Worm (Caenorhabditis elegans) whole organism, L1 larva: ENCODE results near the gene npa-1.
"Not testable (repeated sequence)": the region's sequence is repeated elsewhere in the genome, so short reads cannot be mapped to it uniquely, and the experiment has no call there.

Source experiments
- aha-1 ChIP-seq: fragments of 150-350 bp; optimal IDR thresholded peaks from 2 replicates; lab custom pipeline; 2014; ENCODE audit warnings: missing biosample characterization, missing genetic modification characterization
- fos-1 ChIP-seq: fragments of 150-350 bp; optimal IDR thresholded peaks from 2 replicates; lab custom pipeline; 2014; ENCODE audit warnings: missing biosample characterization, missing genetic modification characterization
- hlh-17 ChIP-seq: fragments of 200-800 bp; sonication (Bioruptor generic); optimal IDR thresholded peaks from 2 replicates; lab custom pipeline; 2018; ENCODE audit warnings: missing genetic modification characterization, mild to moderate bottlenecking, missing compliant biosample characterization, moderate library complexity, borderline replicate concordance
- jun-1 ChIP-seq: fragments of 150-350 bp; optimal IDR thresholded peaks from 2 replicates; lab custom pipeline; 2014; ENCODE audit warnings: missing biosample characterization, missing genetic modification reagents, missing genetic modification characterization
- lin-15B ChIP-seq: fragments of 150-350 bp; sonication (generic microtip); optimal IDR thresholded peaks from 3 replicates; lab custom pipeline; 2014; ENCODE audit warnings: missing biosample characterization, missing genetic modification characterization
- lsy-2 ChIP-seq, 2 experiments: fragments of 150-350 bp; optimal IDR thresholded peaks; 2 replicates each; lab custom pipeline; 2014; ENCODE audit warnings: missing biosample characterization in 2 of 2, missing genetic modification characterization in 2 of 2
- mdl-1 ChIP-seq, 2 experiments: fragments of 150-350 bp; optimal IDR thresholded peaks; 2 replicates each; lab custom pipeline; 2014 to 2017; ENCODE audit warnings: missing biosample characterization in 2 of 2, missing genetic modification characterization in 2 of 2, inconsistent platforms in 1 of 2
- tbx-2 ChIP-seq: sonication (generic microtip); optimal IDR thresholded peaks from 2 replicates; lab custom pipeline; 2016; ENCODE audit warnings: missing genetic modification characterization, missing compliant biosample characterization

ce11 chrV:7057795-7058194, 17.8 kb upstream of the npa-1 start, which contains the start of gene Y57E12AL.2:
- TF ChIP-seq jun-1 (tag; lab: Kevin White, UChicago); mdl-1 (tag; optimal IDR thresholded peaks at IDR 0.05; lab: Kevin White, UChicago); fos-1 (tag; lab: Kevin White, UChicago); hlh-17 (GFP tag; lab: Kevin White, UChicago); lsy-2 (tag; optimal IDR thresholded peaks at IDR 0.05; lab: Kevin White, UChicago); tbx-2 (tag; lab: Kevin White, UChicago); lin-15B (tag; lab: Kevin White, UChicago); aha-1 (tag; lab: Kevin White, UChicago): not testable (repeated sequence)
